Fruit fly (Drosophila melanogaster) whole organism, pupa: Measurements from ENCODE around the gene Gs2.

Experiments
- CG10348 ChIP-seq: fragments of 200-800 bp; sonication (Bioruptor generic); IDR thresholded peaks from 2 replicates; pipeline ENCODE4 v1.3.6; 2022; ENCODE audit warnings: missing biosample characterization, missing genetic modification characterization
- CG13204 ChIP-seq: fragments of 200-800 bp; sonication (Bioruptor generic); optimal IDR thresholded peaks from 2 replicates; lab custom pipeline; 2018; ENCODE audit warnings: missing biosample characterization, mild to moderate bottlenecking, missing genetic modification characterization, moderate library complexity
- CG14655 ChIP-seq: fragments of 200-800 bp; sonication (Bioruptor generic); optimal IDR thresholded peaks from 3 replicates; lab custom pipeline; 2017; ENCODE audit warnings: mild to moderate bottlenecking, missing biosample characterization, missing genetic modification reagents, missing genetic modification characterization
- D1 ChIP-seq: fragments of 200-800 bp; sonication (Bioruptor generic); optimal IDR thresholded peaks from 2 replicates; lab custom pipeline; 2018; ENCODE audit warnings: missing biosample characterization, mild to moderate bottlenecking, missing genetic modification characterization, moderate library complexity
- EcR ChIP-seq: fragments of 200-800 bp; sonication (Bioruptor generic); optimal IDR thresholded peaks from 3 replicates; lab custom pipeline; 2019; ENCODE audit warnings: missing biosample characterization, missing genetic modification characterization, mild to moderate bottlenecking, moderate library complexity, missing genetic modification reagents
- gl ChIP-seq: fragments of 200-800 bp; sonication (Bioruptor generic); optimal IDR thresholded peaks from 2 replicates; lab custom pipeline; 2018; ENCODE audit warnings: missing biosample characterization, mild to moderate bottlenecking, missing genetic modification characterization
- rn ChIP-seq: fragments of 200-800 bp; sonication (Bioruptor generic); IDR thresholded peaks from 2 replicates; pipeline ENCODE4 v1.3.6; 2022; ENCODE audit warnings: missing biosample characterization, missing genetic modification characterization

- TF ChIP-seq EcR (GFP tag; lab: Kevin White, UChicago) (no peak), rn (no peak), D1 (tag; lab: Kevin White, UChicago) (no peak), CG13204 (GFP tag; lab: Kevin White, UChicago) (no peak), CG14655 (no peak), CG10348 (GFP tag; lab: Robert Waterston, UW) (no peak), gl (no peak)
Observed at dm6 chrX:11420752-11421396, 1.8 kb upstream of the Gs2 start.
